Worm (Caenorhabditis elegans): ENCODE measurements around the gene unc-129.

Gene unc-129

DNA sequence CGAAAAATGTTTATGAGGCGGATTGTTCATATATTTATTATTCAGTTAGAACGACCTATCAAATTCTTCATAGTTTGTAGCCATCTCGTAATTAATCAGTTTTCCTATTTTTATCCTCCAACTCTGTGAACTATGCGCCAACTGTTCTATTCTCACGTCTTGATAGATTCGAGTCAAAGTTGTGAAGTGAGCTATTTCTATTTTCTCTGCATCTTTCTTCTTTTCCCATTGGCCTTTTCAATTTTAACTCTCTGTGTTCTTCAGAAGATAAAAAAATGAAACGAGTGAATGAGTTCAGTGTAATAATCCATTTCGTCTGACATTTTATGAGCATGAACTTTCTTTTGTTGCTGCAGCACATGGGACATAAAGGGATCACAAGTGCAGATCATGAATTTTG lies 27.2 kb downstream of the unc-129 start:
- TF ChIP-seq lsl-1 (GFP tag; optimal IDR thresholded peaks at IDR 0.05) (no peak), Y67H2A.10 (GFP tag; conservative IDR thresholded peaks at IDR 0.05) (no peak), nhr-179 (tag; optimal IDR thresholded peaks at IDR 0.05) (no peak), chd-7 (tag; optimal IDR thresholded peaks at IDR 0.05) (no peak), cebp-2 (GFP tag; IDR thresholded peaks at IDR 0.05) (no peak), attf-6 (GFP tag; IDR thresholded peaks at IDR 0.05) (no peak), gei-17 (GFP tag; optimal IDR thresholded peaks at IDR 0.05) (no peak), cebp-1 (GFP tag; IDR thresholded peaks at IDR 0.05) (no peak), cebp-1 (tag; optimal IDR thresholded peaks at IDR 0.05) (no peak), zim-3 (tag; optimal IDR thresholded peaks at IDR 0.05) (no peak), sptf-2 (GFP tag; optimal IDR thresholded peaks at IDR 0.05) (no peak), rcor-1 (GFP tag; IDR thresholded peaks at IDR 0.05) (no peak), zfh-2 (GFP tag; conservative IDR thresholded peaks at IDR 0.05) (no peak), F33H1.4 (GFP tag; IDR thresholded peaks at IDR 0.05) (no peak), nfyb-1 (GFP tag; IDR thresholded peaks at IDR 0.05) (no peak), snpc-3.4 (tag; optimal IDR thresholded peaks at IDR 0.05) (no peak), ztf-3 (GFP tag; optimal IDR thresholded peaks at IDR 0.05) (no peak), ceh-91 (GFP tag; IDR thresholded peaks at IDR 0.05) (no peak)

DNA sequence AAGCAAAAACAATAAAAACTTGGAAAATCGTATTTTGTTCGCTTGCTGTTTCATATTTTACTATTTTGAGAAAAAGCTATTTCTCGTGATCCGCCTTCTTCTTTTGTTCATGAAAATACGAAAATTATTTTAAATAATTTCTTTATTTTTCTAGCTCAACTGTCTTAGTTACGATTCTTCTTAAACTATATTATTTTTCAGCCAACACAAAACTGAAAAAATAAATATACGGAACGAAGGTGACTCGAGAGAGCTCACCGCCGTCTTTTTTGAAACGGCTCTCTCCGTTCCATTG lies 29.9 kb downstream of the unc-129 start, which contains the start of gene pdzd-8:
pdzd-8 (plus strand) TSS at position 196 of the 295 bp plus-strand sequence.
- TF ChIP-seq F37B4.10 (GFP tag; IDR thresholded peaks at IDR 0.05): no peak
- TF ChIP-seq rpc-1 (optimal IDR thresholded peaks at IDR 0.05): no peak
- no peak for TF ChIP-seq rpc-1 (tag; optimal IDR thresholded peaks at IDR 0.05)
- TF ChIP-seq tbx-9 (tag; optimal IDR thresholded peaks at IDR 0.05; ENCODE audit: borderline replicate concordance): no peak
- TF ChIP-seq lag-1 (GFP tag; IDR thresholded peaks at IDR 0.05): no peak
- TF ChIP-seq F39B2.1 (GFP tag; IDR thresholded peaks at IDR 0.05): no peak
- no peak for TF ChIP-seq rcor-1 (GFP tag; IDR thresholded peaks at IDR 0.05)
- TF ChIP-seq sea-2 (GFP tag; IDR thresholded peaks at IDR 0.05): no peak
- no peak for TF ChIP-seq hmg-20 (GFP tag; IDR thresholded peaks at IDR 0.05)
- TF ChIP-seq akir-1 (GFP tag; optimal IDR thresholded peaks at IDR 0.05): no peak
- no peak for TF ChIP-seq madf-3 (GFP tag; IDR thresholded peaks at IDR 0.05)
- no peak for TF ChIP-seq B0019.2 (GFP tag; conservative IDR thresholded peaks at IDR 0.05)
- no peak for TF ChIP-seq let-526 (GFP tag; IDR thresholded peaks at IDR 0.05)
- no peak for TF ChIP-seq sdz-38 (tag; optimal IDR thresholded peaks at IDR 0.05)
- TF ChIP-seq him-1 (tag; optimal IDR thresholded peaks at IDR 0.05): no peak
- no peak for TF ChIP-seq madf-6 (GFP tag; IDR thresholded peaks at IDR 0.05)
- no peak for TF ChIP-seq sptf-2 (GFP tag; optimal IDR thresholded peaks at IDR 0.05)
- no peak for TF ChIP-seq snpc-1.3 (tag; optimal IDR thresholded peaks at IDR 0.05; ENCODE audit: insufficient read depth)
- TF ChIP-seq F10E7.11 (tag; optimal IDR thresholded peaks at IDR 0.05): no peak

DNA sequence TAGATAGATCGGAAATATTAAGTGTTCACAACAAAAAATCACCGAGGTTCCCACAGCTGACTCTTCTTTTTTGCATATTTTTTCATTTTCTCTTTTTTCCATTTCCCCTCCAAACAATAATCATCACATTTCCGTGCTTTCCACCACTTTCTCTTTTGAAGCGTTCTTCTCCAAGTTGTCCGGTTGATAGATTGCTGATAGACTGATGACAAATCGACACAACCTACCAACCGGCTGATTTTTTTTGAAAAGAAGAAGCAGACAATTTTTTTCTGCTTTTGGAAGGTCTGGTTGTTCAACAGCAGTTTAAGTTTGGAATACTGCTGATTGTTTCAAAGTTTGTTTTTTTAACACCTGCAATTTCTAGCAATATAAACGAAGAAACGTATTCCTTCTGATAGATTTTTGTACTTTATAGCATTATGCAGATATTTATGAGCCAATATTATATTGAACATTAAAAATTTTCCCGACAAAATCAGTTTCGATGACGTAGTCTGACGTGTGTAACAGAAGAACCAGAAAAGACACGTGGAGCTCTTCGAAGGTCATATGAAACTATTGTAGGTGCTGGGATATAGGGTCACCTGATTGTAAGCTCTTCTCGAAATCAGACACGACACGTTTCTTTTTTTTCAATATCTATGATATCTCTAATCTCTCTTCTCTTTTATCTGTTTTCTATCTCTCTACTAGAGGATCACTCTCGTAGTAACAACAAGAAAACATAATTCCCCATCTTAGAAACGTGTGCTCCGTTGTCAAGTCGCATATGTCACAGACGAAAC lies 30.5 kb downstream of the unc-129 start:
- TF ChIP-seq mxl-1 (tag; optimal IDR thresholded peaks at IDR 0.05): no peak
- TF ChIP-seq nhr-80 (tag; optimal IDR thresholded peaks at IDR 0.05): peak; percentile 62
- TF ChIP-seq K12H6.12 (tag; optimal IDR thresholded peaks at IDR 0.05): no peak
- no peak for TF ChIP-seq sea-2 (GFP tag; IDR thresholded peaks at IDR 0.05)
- TF ChIP-seq let-607 (tag; optimal IDR thresholded peaks at IDR 0.05): peak in 1 of 2 experiments; percentile 24
- TF ChIP-seq hsf-1 (GFP tag; IDR thresholded peaks at IDR 0.05): no peak
- no peak for TF ChIP-seq athp-1 (tag; optimal IDR thresholded peaks at IDR 0.05)
- TF ChIP-seq hlh-12 (tag; optimal IDR thresholded peaks at IDR 0.05): no peak
- TF ChIP-seq F55B11.4 (tag; optimal IDR thresholded peaks at IDR 0.05; ENCODE audit: borderline replicate concordance, insufficient read depth): no peak
- no peak for TF ChIP-seq dpl-1 (GFP tag; optimal IDR thresholded peaks at IDR 0.05)

Measured in whole organism, young adult.